Worm (Caenorhabditis elegans) whole organism, L2 larva: ENCODE measurements around the gene pcs-1.

ENCODE experiments used
- ceh-82 ChIP-seq: fragments of 150-350 bp; optimal IDR thresholded peaks from 2 replicates; lab custom pipeline; 2014; ENCODE audit warnings: missing biosample characterization, missing genetic modification characterization
- fos-1 ChIP-seq: fragments of 150-350 bp; optimal IDR thresholded peaks from 2 replicates; lab custom pipeline; 2014; ENCODE audit warnings: missing biosample characterization, missing genetic modification characterization
- lin-11 ChIP-seq: fragments of 150-350 bp; sonication (generic microtip); optimal IDR thresholded peaks from 2 replicates; lab custom pipeline; 2014; ENCODE audit warnings: missing biosample characterization, missing genetic modification characterization, inconsistent platforms, mixed read lengths
- mdl-1 ChIP-seq, 2 experiments: fragments of 150-350 bp in 1 of 2; sonication (generic microtip) in 1 of 2; optimal IDR thresholded peaks; 2 replicates each; lab custom pipeline; 2017; ENCODE audit warnings: missing biosample characterization in 2 of 2, missing genetic modification characterization in 2 of 2
- nhr-21 ChIP-seq: fragments of 150-350 bp; optimal IDR thresholded peaks from 2 replicates; lab custom pipeline; 2014; ENCODE audit warnings: missing biosample characterization, missing genetic modification characterization
- nhr-237 ChIP-seq: fragments of 150-350 bp; optimal IDR thresholded peaks from 2 replicates; lab custom pipeline; 2014; ENCODE audit warnings: missing biosample characterization, missing genetic modification characterization
- skn-1 ChIP-seq: sonication (generic microtip); optimal IDR thresholded peaks from 2 replicates; lab custom pipeline; 2017; ENCODE audit warnings: missing biosample characterization, missing genetic modification characterization
- zag-1 ChIP-seq: fragments of 150-350 bp; optimal IDR thresholded peaks from 2 replicates; lab custom pipeline; 2014; ENCODE audit warnings: missing biosample characterization, missing genetic modification characterization

- TF ChIP-seq lin-11 (tag; lab: Kevin White, UChicago) (no peak), fos-1 (tag; lab: Kevin White, UChicago) (peak; percentile 13), nhr-21 (peak; percentile 61), ceh-82 (tag; lab: Kevin White, UChicago) (no peak), nhr-237 (tag; lab: Kevin White, UChicago) (no peak), skn-1 (tag; lab: Kevin White, UChicago) (no peak), mdl-1 (tag; optimal IDR thresholded peaks at IDR 0.05; lab: Kevin White, UChicago) (peak in 1 of 2 experiments; percentile 64), zag-1 (tag; lab: Kevin White, UChicago) (no peak)
Observed at ce11 chrII:11547254-11547687, 30.3 kb downstream of the pcs-1 start, which contains the start of gene F54D5.7.
